Worm (Caenorhabditis elegans): ENCODE measurements around the gene Y32H12A.8.

DNA sequence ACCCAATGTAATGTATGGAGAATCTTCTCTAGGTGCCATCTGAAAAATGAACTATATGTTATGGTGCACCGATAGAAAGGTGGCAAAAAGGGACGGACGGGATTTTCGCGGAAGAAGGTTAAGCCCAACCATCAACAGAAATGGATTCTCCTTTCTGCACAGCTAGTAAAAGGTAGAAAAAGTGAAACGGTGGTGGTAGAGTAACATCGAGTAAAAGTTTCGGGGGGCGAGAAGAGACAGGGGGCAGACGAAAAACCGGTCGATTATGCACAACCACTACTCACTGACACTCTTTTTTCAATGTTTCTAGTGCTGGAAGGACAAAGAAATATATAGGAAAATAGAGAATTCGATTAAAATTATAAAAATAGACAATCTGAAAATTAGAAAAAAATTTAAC lies 13.7 kb upstream of the Y32H12A.8 start:
- TF ChIP-seq sdz-12 (GFP tag; optimal IDR thresholded peaks at IDR 0.05) (no peak), mdl-1 (tag; optimal IDR thresholded peaks at IDR 0.05) (no peak), ztf-7 (tag; optimal IDR thresholded peaks at IDR 0.05) (no peak), R02D3.7 (tag; optimal IDR thresholded peaks at IDR 0.05) (no peak), snpc-1.2 (GFP tag; IDR thresholded peaks at IDR 0.05) (no peak), nhr-102 (tag; optimal IDR thresholded peaks at IDR 0.05) (no peak), nhr-76 (tag; optimal IDR thresholded peaks at IDR 0.05) (no peak), jun-1 (tag; optimal IDR thresholded peaks at IDR 0.05) (no peak), dpl-1 (GFP tag; optimal IDR thresholded peaks at IDR 0.05) (no peak), nhr-77 (tag; optimal IDR thresholded peaks at IDR 0.05) (no peak), Y48G9A.11 (GFP tag; IDR thresholded peaks at IDR 0.05) (no peak), lir-3 (tag; optimal IDR thresholded peaks at IDR 0.05) (no peak), dve-1 (tag; optimal IDR thresholded peaks at IDR 0.05; ENCODE audit: insufficient read depth) (no peak)

Measured in whole organism, L4 larva.